Fruit fly (Drosophila melanogaster) whole organism, embryonic: ENCODE data around the gene Ubi-p63E.

Experiments used
- ATbp ChIP-seq: fragments of 200-800 bp; sonication (Bioruptor generic); optimal IDR thresholded peaks from 2 replicates; lab custom pipeline; 2017; ENCODE audit warnings: missing biosample characterization, mild to moderate bottlenecking, missing genetic modification characterization, missing genetic modification reagents
- CG10267 ChIP-seq: fragments of 200-800 bp; sonication (Bioruptor generic); optimal IDR thresholded peaks from 2 replicates; lab custom pipeline; 2018; ENCODE audit warnings: missing biosample characterization, mild to moderate bottlenecking, missing genetic modification characterization, moderate library complexity
- CG10321 ChIP-seq: fragments of 200-800 bp; sonication (Bioruptor generic); IDR thresholded peaks from 2 replicates; pipeline ENCODE4 v1.3.6; 2022; ENCODE audit warnings: missing biosample characterization, missing genetic modification characterization
- CG10959 ChIP-seq: fragments of 200-800 bp; sonication (Bioruptor generic); IDR thresholded peaks from 2 replicates; pipeline ENCODE4 v1.3.6; 2022; ENCODE audit warnings: missing biosample characterization, missing genetic modification characterization
- CG11456 ChIP-seq: fragments of 200-800 bp; sonication (Bioruptor generic); IDR thresholded peaks from 3 replicates; pipeline ENCODE4 v1.3.6; 2022; ENCODE audit warnings: missing biosample characterization, missing genetic modification characterization
- CG11696 ChIP-seq: fragments of 200-800 bp; sonication (Bioruptor generic); IDR thresholded peaks from 2 replicates; pipeline ENCODE4 v1.3.6; 2022; ENCODE audit warnings: missing biosample characterization, missing genetic modification characterization
- CG12155 ChIP-seq: fragments of 200-800 bp; sonication (Bioruptor generic); optimal IDR thresholded peaks from 3 replicates; lab custom pipeline; 2016; ENCODE audit warnings: missing biosample characterization, missing genetic modification characterization
- CG12769 ChIP-seq: fragments of 200-800 bp; sonication (Bioruptor generic); optimal IDR thresholded peaks from 2 replicates; lab custom pipeline; 2019; ENCODE audit warnings: missing biosample characterization, mild to moderate bottlenecking, missing genetic modification characterization, moderate library complexity
- CG13296 ChIP-seq: fragments of 200-800 bp; sonication (Bioruptor generic); optimal IDR thresholded peaks from 3 replicates; lab custom pipeline; 2018; ENCODE audit warnings: missing biosample characterization, mild to moderate bottlenecking, missing genetic modification characterization
- CG1603 ChIP-seq: fragments of 200-800 bp; sonication (Bioruptor generic); optimal IDR thresholded peaks from 2 replicates; lab custom pipeline; 2019; ENCODE audit warnings: missing biosample characterization, mild to moderate bottlenecking, missing genetic modification characterization, moderate library complexity
- CG1647 ChIP-seq: fragments of 200-800 bp; sonication (Bioruptor generic); optimal IDR thresholded peaks from 3 replicates; lab custom pipeline; 2016; ENCODE audit warnings: missing biosample characterization, missing genetic modification characterization
- CG16813 ChIP-seq: fragments of 200-800 bp; sonication (Bioruptor generic); IDR thresholded peaks from 3 replicates; pipeline ENCODE4 v1.3.6; 2022; ENCODE audit warnings: missing biosample characterization, missing genetic modification characterization; ENCODE audit not compliant: partially characterized antibody
- CG17912 ChIP-seq: fragments of 200-800 bp; sonication (Bioruptor generic); optimal IDR thresholded peaks from 2 replicates; lab custom pipeline; 2018; ENCODE audit warnings: missing biosample characterization, mild to moderate bottlenecking, missing genetic modification characterization
- CG18476 ChIP-seq: fragments of 200-800 bp; sonication (Bioruptor generic); optimal IDR thresholded peaks from 2 replicates; lab custom pipeline; 2016; ENCODE audit warnings: missing biosample characterization, mild to moderate bottlenecking, missing genetic modification characterization
- CG2116 ChIP-seq: fragments of 200-800 bp; sonication (Bioruptor generic); optimal IDR thresholded peaks from 3 replicates; lab custom pipeline; 2018; ENCODE audit warnings: missing biosample characterization, mild to moderate bottlenecking, missing genetic modification characterization
- CG2202 ChIP-seq: fragments of 200-800 bp; sonication (Bioruptor generic); optimal IDR thresholded peaks from 2 replicates; lab custom pipeline; 2018; ENCODE audit warnings: missing biosample characterization, mild to moderate bottlenecking, missing genetic modification characterization
- CG30020 ChIP-seq: fragments of 200-800 bp; optimal IDR thresholded peaks from 2 replicates; lab custom pipeline; 2019; ENCODE audit warnings: missing biosample characterization, mild to moderate bottlenecking, missing genetic modification characterization, moderate library complexity
- CG4360 ChIP-seq: fragments of 200-800 bp; sonication (Bioruptor generic); IDR thresholded peaks from 2 replicates; pipeline ENCODE4 v1.3.6; 2022; ENCODE audit warnings: missing biosample characterization, missing genetic modification characterization
- CG7357 ChIP-seq: fragments of 200-800 bp; sonication (Bioruptor generic); IDR thresholded peaks from 3 replicates; pipeline ENCODE4 v1.3.6; 2022; ENCODE audit warnings: missing biosample characterization, missing genetic modification characterization
- CG7556 ChIP-seq: fragments of 200-800 bp; sonication (Bioruptor generic); optimal IDR thresholded peaks from 2 replicates; lab custom pipeline; 2017; ENCODE audit warnings: missing biosample characterization, mild to moderate bottlenecking, missing genetic modification characterization
- CG9609 ChIP-seq: fragments of 200-800 bp; sonication (Bioruptor generic); optimal IDR thresholded peaks from 3 replicates; lab custom pipeline; 2016; ENCODE audit warnings: missing biosample characterization, missing genetic modification characterization
- CG9932 ChIP-seq: fragments of 200-800 bp; sonication (Bioruptor generic); IDR thresholded peaks from 2 replicates; pipeline ENCODE4 v1.3.6; 2022; ENCODE audit warnings: missing biosample characterization, missing genetic modification characterization
- CoRest ChIP-seq: fragments of 200-800 bp; sonication (Bioruptor generic); optimal IDR thresholded peaks from 3 replicates; lab custom pipeline; 2018; ENCODE audit warnings: missing biosample characterization, mild to moderate bottlenecking, missing genetic modification characterization, moderate library complexity
- Dip2 ChIP-seq: fragments of 200-800 bp; sonication (Bioruptor generic); IDR thresholded peaks from 2 replicates; pipeline ENCODE4 v1.3.6; 2022; ENCODE audit warnings: missing biosample characterization, missing genetic modification characterization
- E2f2 ChIP-seq: fragments of 200-800 bp; sonication (Bioruptor generic); IDR thresholded peaks from 2 replicates; pipeline ENCODE4 v1.3.6; 2022; ENCODE audit warnings: missing biosample characterization, missing genetic modification characterization
- HmgD ChIP-seq: fragments of 200-800 bp; sonication (Bioruptor generic); optimal IDR thresholded peaks from 3 replicates; lab custom pipeline; 2016; ENCODE audit warnings: missing biosample characterization, missing genetic modification characterization
- Kr ChIP-seq: fragments of 200-800 bp; sonication (Bioruptor generic); optimal IDR thresholded peaks from 2 replicates; lab custom pipeline; 2017; ENCODE audit warnings: missing biosample characterization, mild to moderate bottlenecking, missing genetic modification characterization
- Lim3 ChIP-seq: fragments of 200-800 bp; sonication (Bioruptor generic); IDR thresholded peaks from 2 replicates; pipeline ENCODE4 v1.3.6; 2022; ENCODE audit warnings: missing biosample characterization, missing genetic modification characterization
- MBD-R2 ChIP-seq: fragments of 200-800 bp; sonication (Bioruptor generic); IDR thresholded peaks from 2 replicates; pipeline ENCODE4 v1.3.6; 2022; ENCODE audit warnings: missing biosample characterization, missing genetic modification characterization
- Nf-YB ChIP-seq: fragments of 200-800 bp; sonication (Bioruptor generic); optimal IDR thresholded peaks from 3 replicates; lab custom pipeline; 2019; ENCODE audit warnings: missing biosample characterization, mild to moderate bottlenecking, missing genetic modification characterization, moderate library complexity
- NfI ChIP-seq: fragments of 200-800 bp; sonication (Bioruptor generic); optimal IDR thresholded peaks from 3 replicates; lab custom pipeline; 2018; ENCODE audit warnings: missing biosample characterization, mild to moderate bottlenecking, missing genetic modification characterization, moderate library complexity
- Ptx1 ChIP-seq: fragments of 200-800 bp; sonication (Bioruptor generic); IDR thresholded peaks from 2 replicates; pipeline ENCODE4 v1.3.6; 2022; ENCODE audit warnings: missing biosample characterization, missing genetic modification characterization
- Sox102F ChIP-seq: fragments of 200-800 bp; sonication (Bioruptor generic); optimal IDR thresholded peaks from 2 replicates; lab custom pipeline; 2018; ENCODE audit warnings: missing biosample characterization, mild to moderate bottlenecking, missing genetic modification characterization, moderate library complexity
- TFAM ChIP-seq: fragments of 200-800 bp; sonication (Bioruptor generic); optimal IDR thresholded peaks from 2 replicates; lab custom pipeline; 2017; ENCODE audit warnings: missing biosample characterization, missing genetic modification characterization, inconsistent platforms
- Xrp1 ChIP-seq: fragments of 200-800 bp; sonication (Bioruptor generic); IDR thresholded peaks from 2 replicates; pipeline ENCODE4 v1.3.6; 2022; ENCODE audit warnings: missing biosample characterization, missing genetic modification characterization
- ato ChIP-seq: fragments of 200-800 bp; sonication (Bioruptor generic); IDR thresholded peaks from 2 replicates; pipeline ENCODE4 v1.3.6; 2022; ENCODE audit warnings: missing biosample characterization, missing genetic modification characterization; ENCODE audit not compliant: partially characterized antibody
- bcd ChIP-seq: fragments of 200-800 bp; sonication (Bioruptor generic); optimal IDR thresholded peaks from 2 replicates; lab custom pipeline; 2017; ENCODE audit warnings: missing biosample characterization, mild to moderate bottlenecking, missing genetic modification characterization
- chm ChIP-seq: fragments of 200-800 bp; sonication (Bioruptor generic); IDR thresholded peaks from 2 replicates; pipeline ENCODE4 v1.3.6; 2022; ENCODE audit warnings: missing biosample characterization, missing genetic modification characterization
- dpn ChIP-seq, 2 experiments: fragments of 200-800 bp; sonication (Bioruptor generic); optimal IDR thresholded peaks; 3 replicates each; lab custom pipeline; 2016; ENCODE audit warnings: missing biosample characterization in 2 of 2, missing genetic modification characterization in 2 of 2
- gce ChIP-seq: fragments of 200-800 bp; sonication (Bioruptor generic); IDR thresholded peaks from 3 replicates; pipeline ENCODE4 v1.3.6; 2022; ENCODE audit warnings: missing biosample characterization, missing genetic modification characterization
- gfzf ChIP-seq: fragments of 200-800 bp; sonication (Bioruptor generic); optimal IDR thresholded peaks from 2 replicates; lab custom pipeline; 2016; ENCODE audit warnings: missing biosample characterization, mild to moderate bottlenecking, missing genetic modification characterization, moderate library complexity
- lab ChIP-seq: fragments of 200-800 bp; sonication (Bioruptor generic); optimal IDR thresholded peaks from 3 replicates; lab custom pipeline; 2017; ENCODE audit warnings: missing biosample characterization, missing genetic modification characterization, mild to moderate bottlenecking, moderate library complexity, missing genetic modification reagents
- nom ChIP-seq: fragments of 200-800 bp; sonication (Bioruptor generic); optimal IDR thresholded peaks from 2 replicates; lab custom pipeline; 2017; ENCODE audit warnings: missing biosample characterization, missing genetic modification characterization, mild to moderate bottlenecking, moderate library complexity, missing genetic modification reagents
- odd ChIP-seq: fragments of 200-800 bp; sonication (Bioruptor generic); optimal IDR thresholded peaks from 2 replicates; lab custom pipeline; 2017; ENCODE audit warnings: missing biosample characterization, mild to moderate bottlenecking, missing genetic modification characterization
- onecut ChIP-seq: fragments of 200-800 bp; sonication (Bioruptor generic); IDR thresholded peaks from 2 replicates; pipeline ENCODE4 v1.3.6; 2022; ENCODE audit warnings: missing biosample characterization, missing genetic modification characterization
- row ChIP-seq: fragments of 200-800 bp; sonication (Bioruptor generic); IDR thresholded peaks from 3 replicates; pipeline ENCODE4 v1.3.6; 2022; ENCODE audit warnings: missing biosample characterization, missing genetic modification characterization
- schlank ChIP-seq: fragments of 200-800 bp; sonication (Bioruptor generic); optimal IDR thresholded peaks from 2 replicates; lab custom pipeline; 2018; ENCODE audit warnings: missing biosample characterization, mild to moderate bottlenecking, missing genetic modification characterization
- so ChIP-seq: fragments of 200-800 bp; sonication (Bioruptor generic); IDR thresholded peaks from 3 replicates; pipeline ENCODE4 v1.3.6; 2022; ENCODE audit warnings: missing biosample characterization, missing genetic modification characterization
- sqz ChIP-seq: fragments of 200-800 bp; sonication (Bioruptor generic); optimal IDR thresholded peaks from 3 replicates; lab custom pipeline; 2018; ENCODE audit warnings: missing biosample characterization, mild to moderate bottlenecking, missing genetic modification characterization

Ubi-p63E gene

DNA sequence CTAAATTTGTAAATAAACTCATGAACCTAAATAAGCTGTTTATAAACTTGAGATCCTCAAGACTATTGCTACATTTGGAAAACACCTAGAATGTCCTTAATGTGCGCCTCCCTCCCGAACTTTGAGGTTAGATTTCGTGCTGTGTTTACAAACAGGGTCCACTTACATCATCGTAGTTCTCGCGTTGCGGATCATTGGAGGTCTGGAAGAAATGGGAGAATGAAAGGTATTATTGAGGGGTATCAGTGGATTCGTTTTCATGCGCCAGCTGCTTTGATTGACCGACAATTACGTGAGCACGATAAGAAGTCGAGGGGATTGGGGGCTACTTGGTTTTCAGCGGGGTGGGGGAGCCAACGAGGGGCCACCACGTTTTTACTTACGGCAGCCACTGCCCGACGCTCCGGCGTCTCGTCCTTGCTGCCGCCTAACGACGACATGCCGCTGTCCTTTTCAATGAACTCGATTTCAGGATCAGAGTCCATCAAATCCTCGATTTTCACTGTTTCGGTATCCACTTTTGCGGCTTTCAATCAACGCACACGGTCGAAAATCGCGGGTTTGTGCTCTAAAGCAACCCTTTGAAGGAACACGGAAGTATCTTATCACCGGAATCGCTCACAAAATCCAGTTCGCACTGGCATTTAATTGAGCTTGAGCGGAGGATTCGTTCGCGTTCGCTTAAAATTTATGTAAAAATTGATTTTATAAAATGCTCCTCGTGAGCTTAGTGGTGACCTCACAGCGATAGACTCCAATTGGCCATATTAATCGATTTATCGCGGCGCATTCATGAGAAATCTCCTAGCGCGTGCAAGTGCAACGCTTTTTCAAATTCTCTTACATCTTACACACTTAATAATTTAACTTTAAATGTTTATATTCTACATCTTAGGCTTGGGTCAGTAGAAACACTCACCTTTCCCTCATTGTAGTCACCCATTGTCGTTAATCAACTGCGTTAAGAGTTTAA is 6.1 kb upstream of the Ubi-p63E start (continued):
- no peak for TF ChIP-seq bcd (GFP tag; lab: Kevin White, UChicago)
- no peak for TF ChIP-seq CG17912 (GFP tag; lab: Kevin White, UChicago)
- TF ChIP-seq ato (GFP tag; lab: Robert Waterston, UW): no peak
- no peak for TF ChIP-seq HmgD (GFP tag; lab: Kevin White, UChicago)
- no peak for TF ChIP-seq so (GFP tag; lab: Robert Waterston, UW)
- TF ChIP-seq CG1647 (GFP tag; lab: Kevin White, UChicago): no peak
- TF ChIP-seq CG30020 (tag; lab: Kevin White, UChicago): no peak
- no peak for TF ChIP-seq Dip2
- TF ChIP-seq Nf-YB (GFP tag; lab: Kevin White, UChicago): no peak
- TF ChIP-seq CG7556 (GFP tag; lab: Kevin White, UChicago): no peak
- no peak for TF ChIP-seq schlank
- TF ChIP-seq Ptx1: no peak
- peak; percentile 86 for TF ChIP-seq gfzf
- no peak for TF ChIP-seq CG10959
- no peak for TF ChIP-seq CG9932 (GFP tag; lab: Robert Waterston, UW)
- TF ChIP-seq CG2116 (GFP tag; lab: Kevin White, UChicago): peak; percentile 77
- no peak for TF ChIP-seq Xrp1
- TF ChIP-seq CG9609 (GFP tag; lab: Kevin White, UChicago): no peak
- TF ChIP-seq nom (GFP tag; lab: Kevin White, UChicago): no peak
- no peak for TF ChIP-seq CG12155 (GFP tag; lab: Kevin White, UChicago)
- peak; percentile 55; the same call in 2 of the 3 replicates for TF ChIP-seq CG16813
- TF ChIP-seq CG13296 (GFP tag; lab: Kevin White, UChicago): no peak

DNA sequence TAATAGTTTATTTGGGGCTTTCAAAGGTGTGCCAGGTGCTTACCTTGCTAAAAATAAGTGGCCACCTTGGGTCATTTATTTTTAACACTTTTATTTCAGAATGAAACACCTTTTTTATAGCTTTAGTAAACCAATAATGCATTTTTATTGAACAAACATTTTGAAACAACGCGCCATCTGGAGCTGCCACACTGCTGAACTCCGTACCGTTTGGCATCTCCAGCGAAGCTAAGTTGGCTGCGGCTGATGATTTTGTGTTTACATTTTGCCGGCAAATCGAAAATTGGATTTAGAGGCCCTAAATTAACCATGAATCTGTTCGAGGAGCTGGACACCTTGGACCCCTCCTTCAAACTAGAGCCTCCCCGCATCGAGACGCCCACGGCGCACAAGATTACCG is 2.1 kb upstream of the Ubi-p63E start, which contains the start of gene ida:
Gene ida, plus strand, starts transcription at position 234 of the 400 bp plus-strand sequence.
- no peak for TF ChIP-seq Kr
- TF ChIP-seq TFAM (GFP tag; lab: Kevin White, UChicago): no peak
- TF ChIP-seq chm (GFP tag; lab: Robert Waterston, UW): no peak; the same call in 1 of the 2 replicates
- peak; percentile 99 for TF ChIP-seq E2f2 (GFP tag; lab: Robert Waterston, UW)
- TF ChIP-seq gce (GFP tag; lab: Robert Waterston, UW): no peak
- peak; percentile 27 for TF ChIP-seq CG12769
- peak; percentile 12; the same call in 1 of the 3 replicates for TF ChIP-seq row
- no peak for TF ChIP-seq CG18476
- TF ChIP-seq lab (GFP tag; lab: Kevin White, UChicago): no peak
- TF ChIP-seq CoRest (tag; lab: Kevin White, UChicago): peak; percentile 12
- no peak for TF ChIP-seq Sox102F (GFP tag; lab: Kevin White, UChicago)
- TF ChIP-seq HmgD (GFP tag; lab: Kevin White, UChicago): peak; percentile 19
- no peak for TF ChIP-seq CG11456
- TF ChIP-seq NfI (GFP tag; lab: Kevin White, UChicago): peak; percentile 37
- TF ChIP-seq sqz (GFP tag; lab: Kevin White, UChicago): no peak
- peak; percentile 14 for TF ChIP-seq CG10267
- no peak for TF ChIP-seq dpn (GFP tag; optimal IDR thresholded peaks at IDR 0.05; lab: Kevin White, UChicago)
- no peak for TF ChIP-seq ATbp (GFP tag; lab: Kevin White, UChicago)
- peak; percentile 1 for TF ChIP-seq CG17912 (GFP tag; lab: Kevin White, UChicago)
- TF ChIP-seq Lim3 (GFP tag; lab: Robert Waterston, UW): no peak
- TF ChIP-seq odd (GFP tag; lab: Kevin White, UChicago): no peak
- TF ChIP-seq MBD-R2 (GFP tag; lab: Robert Waterston, UW): peak; percentile 91
- TF ChIP-seq CG4360 (GFP tag; lab: Robert Waterston, UW): no peak
- TF ChIP-seq CG10321 (GFP tag; lab: Robert Waterston, UW): no peak
- no peak for TF ChIP-seq CG11696 (GFP tag; lab: Robert Waterston, UW)
- no peak for TF ChIP-seq CG7357 (GFP tag; lab: Robert Waterston, UW)
- TF ChIP-seq CG1603 (tag; lab: Kevin White, UChicago): peak; percentile 74
- TF ChIP-seq CG2202 (tag; lab: Kevin White, UChicago): no peak
- TF ChIP-seq onecut (GFP tag; lab: Robert Waterston, UW): peak; percentile 18; the same call in 1 of the 2 replicates
